Worm (Caenorhabditis elegans) whole organism, L2 larva: ENCODE measurements around the gene Y38C1AA.1.
A peak's percentile ranks its signal among the peaks of the same experiment; 100 is the strongest.

Experiments
- C34F6.9 ChIP-seq: fragments of 150-350 bp; optimal IDR thresholded peaks from 2 replicates; lab custom pipeline; 2014; ENCODE audit warnings: missing biosample characterization, missing genetic modification characterization
- R02D3.7 ChIP-seq: fragments of 150-350 bp; optimal IDR thresholded peaks from 2 replicates; lab custom pipeline; 2014; ENCODE audit warnings: missing biosample characterization, missing genetic modification characterization
- Y55F3AM.14 ChIP-seq: fragments of 200-800 bp; sonication (Bioruptor generic); optimal IDR thresholded peaks from 2 replicates; lab custom pipeline; 2018; ENCODE audit warnings: mild to moderate bottlenecking, missing genetic modification characterization, missing compliant biosample characterization
- ZK546.5 ChIP-seq: sonication (generic microtip); optimal IDR thresholded peaks from 2 replicates; lab custom pipeline; 2017; ENCODE audit warnings: missing biosample characterization, missing genetic modification characterization
- aly-2 ChIP-seq: fragments of 150-350 bp; optimal IDR thresholded peaks from 2 replicates; lab custom pipeline; 2014; ENCODE audit warnings: missing biosample characterization, missing genetic modification characterization
- ama-1 ChIP-seq: fragments of 150-350 bp; optimal IDR thresholded peaks from 2 replicates; lab custom pipeline; 2018; ENCODE audit warnings: inconsistent platforms
- blmp-1 ChIP-seq: sonication (generic microtip); optimal IDR thresholded peaks from 2 replicates; lab custom pipeline; 2017; ENCODE audit warnings: missing genetic modification characterization, mild to moderate bottlenecking, missing compliant biosample characterization, antibody characterized with exemption, moderate library complexity; ENCODE audit not compliant: insufficient read depth
- ceh-82 ChIP-seq: fragments of 150-350 bp; optimal IDR thresholded peaks from 2 replicates; lab custom pipeline; 2014; ENCODE audit warnings: missing biosample characterization, missing genetic modification characterization
- crh-2 ChIP-seq: sonication (generic microtip); optimal IDR thresholded peaks from 2 replicates; lab custom pipeline; 2017; ENCODE audit warnings: missing biosample characterization, missing genetic modification characterization
- elt-1 ChIP-seq: fragments of 150-350 bp; optimal IDR thresholded peaks from 2 replicates; lab custom pipeline; 2014; ENCODE audit warnings: missing biosample characterization, missing genetic modification characterization
- fos-1 ChIP-seq: fragments of 150-350 bp; optimal IDR thresholded peaks from 2 replicates; lab custom pipeline; 2014; ENCODE audit warnings: missing biosample characterization, missing genetic modification characterization
- gmeb-1 ChIP-seq: fragments of 150-350 bp; optimal IDR thresholded peaks from 2 replicates; lab custom pipeline; 2014; ENCODE audit warnings: missing biosample characterization, missing genetic modification characterization
- lin-11 ChIP-seq: fragments of 150-350 bp; sonication (generic microtip); optimal IDR thresholded peaks from 2 replicates; lab custom pipeline; 2014; ENCODE audit warnings: missing biosample characterization, missing genetic modification characterization, inconsistent platforms, mixed read lengths
- lin-13 ChIP-seq: fragments of 150-350 bp; optimal IDR thresholded peaks from 2 replicates; lab custom pipeline; 2014; ENCODE audit warnings: missing biosample characterization, missing genetic modification reagents, missing genetic modification characterization
- lin-39 ChIP-seq: fragments of 150-350 bp; optimal IDR thresholded peaks from 2 replicates; lab custom pipeline; 2014; ENCODE audit warnings: missing biosample characterization, missing genetic modification reagents, missing genetic modification characterization
- lsy-2 ChIP-seq, 2 experiments: fragments of 150-350 bp in 1 of 2; sonication (generic microtip) in 1 of 2; optimal IDR thresholded peaks; 2 replicates each; lab custom pipeline; 2014 to 2017; ENCODE audit warnings: missing biosample characterization in 2 of 2, missing genetic modification characterization in 2 of 2
- mdl-1 ChIP-seq, 2 experiments: fragments of 150-350 bp in 1 of 2; sonication (generic microtip) in 1 of 2; optimal IDR thresholded peaks; 2 replicates each; lab custom pipeline; 2017; ENCODE audit warnings: missing biosample characterization in 2 of 2, missing genetic modification characterization in 2 of 2
- nhr-10 ChIP-seq: sonication (generic microtip); optimal IDR thresholded peaks from 2 replicates; lab custom pipeline; 2017; ENCODE audit warnings: missing biosample characterization, missing genetic modification characterization
- nhr-11 ChIP-seq: fragments of 150-350 bp; optimal IDR thresholded peaks from 2 replicates; lab custom pipeline; 2014; ENCODE audit warnings: missing biosample characterization, missing genetic modification characterization
- nhr-129 ChIP-seq: fragments of 150-350 bp; optimal IDR thresholded peaks from 2 replicates; lab custom pipeline; 2014; ENCODE audit warnings: missing biosample characterization, missing genetic modification characterization
- nhr-21 ChIP-seq: fragments of 150-350 bp; optimal IDR thresholded peaks from 2 replicates; lab custom pipeline; 2014; ENCODE audit warnings: missing biosample characterization, missing genetic modification characterization
- nhr-23 ChIP-seq: fragments of 150-350 bp; optimal IDR thresholded peaks from 2 replicates; lab custom pipeline; 2014; ENCODE audit warnings: missing biosample characterization, missing genetic modification reagents, missing genetic modification characterization
- nhr-25 ChIP-seq: fragments of 150-350 bp; sonication (generic microtip); optimal IDR thresholded peaks from 3 replicates; lab custom pipeline; 2014; ENCODE audit warnings: missing biosample characterization, missing genetic modification characterization
- nhr-6 ChIP-seq: fragments of 150-350 bp; optimal IDR thresholded peaks from 2 replicates; lab custom pipeline; 2014; ENCODE audit warnings: missing biosample characterization, missing genetic modification characterization
- peb-1 ChIP-seq: fragments of 150-350 bp; optimal IDR thresholded peaks from 2 replicates; lab custom pipeline; 2014; ENCODE audit warnings: missing biosample characterization, missing genetic modification characterization
- sem-4 ChIP-seq: fragments of 150-350 bp; optimal IDR thresholded peaks from 2 replicates; lab custom pipeline; 2014; ENCODE audit warnings: missing biosample characterization, missing genetic modification reagents, missing genetic modification characterization
- skn-1 ChIP-seq: sonication (generic microtip); optimal IDR thresholded peaks from 2 replicates; lab custom pipeline; 2017; ENCODE audit warnings: missing biosample characterization, missing genetic modification characterization
- sma-3 ChIP-seq: sonication (generic microtip); optimal IDR thresholded peaks from 2 replicates; lab custom pipeline; 2016; ENCODE audit warnings: missing genetic modification reagents, missing genetic modification characterization, missing compliant biosample characterization
- sma-9 ChIP-seq, 2 experiments: fragments of 150-350 bp in 1 of 2; sonication (generic microtip) in 1 of 2; optimal IDR thresholded peaks; 2 replicates each; lab custom pipeline; 2014 to 2016; ENCODE audit warnings: missing genetic modification characterization in 2 of 2, mild to moderate bottlenecking in 1 of 2, missing biosample characterization in 1 of 2, missing compliant biosample characterization in 1 of 2, missing genetic modification reagents in 1 of 2, moderate library complexity in 1 of 2
- snpc-4 ChIP-seq: fragments of 150-350 bp; optimal IDR thresholded peaks from 2 replicates; lab custom pipeline; 2014; ENCODE audit warnings: missing biosample characterization, missing genetic modification characterization
- unc-39 ChIP-seq: fragments of 150-350 bp; optimal IDR thresholded peaks from 2 replicates; lab custom pipeline; 2014; ENCODE audit warnings: missing biosample characterization, missing genetic modification characterization
- unc-55 ChIP-seq: fragments of 150-350 bp; sonication (generic microtip); optimal IDR thresholded peaks from 3 replicates; lab custom pipeline; 2014; ENCODE audit warnings: missing biosample characterization, missing genetic modification reagents, missing genetic modification characterization
- unc-62 ChIP-seq: fragments of 150-350 bp; optimal IDR thresholded peaks from 2 replicates; lab custom pipeline; 2014; ENCODE audit warnings: missing biosample characterization, missing genetic modification reagents, missing genetic modification characterization
- ztf-11 ChIP-seq: sonication (generic microtip); optimal IDR thresholded peaks from 2 replicates; lab custom pipeline; 2017; ENCODE audit warnings: missing biosample characterization, missing genetic modification characterization
- ztf-4 ChIP-seq: fragments of 150-350 bp; optimal IDR thresholded peaks from 2 replicates; lab custom pipeline; 2014; ENCODE audit warnings: missing biosample characterization, missing genetic modification characterization

Gene Y38C1AA.1

DNA sequence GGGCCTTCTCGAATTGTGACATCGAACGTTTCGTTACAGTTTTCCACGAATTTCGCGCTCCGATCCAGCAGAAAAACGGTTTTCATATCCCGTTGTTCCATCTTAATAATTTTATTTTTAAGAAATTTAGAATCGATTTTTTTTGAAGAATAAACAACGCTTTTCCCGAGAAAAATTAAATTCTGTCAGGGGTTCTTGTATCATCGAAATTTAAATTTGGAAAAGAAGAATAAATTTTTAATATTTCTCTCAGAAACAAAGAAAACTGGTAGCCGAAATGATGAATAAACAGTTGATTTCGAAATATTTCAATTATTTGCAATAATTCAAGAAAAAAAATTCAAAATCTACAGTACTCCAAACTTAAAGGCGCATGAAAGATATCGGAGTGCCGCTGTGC lies 29.4 kb downstream of the Y38C1AA.1 start, which contains the start of gene ints-13:
Gene ints-13 (minus strand): TSS at position 101 of the 400 bp plus-strand sequence.
- TF ChIP-seq ama-1 (lab: Kevin White, UChicago) = no peak
- TF ChIP-seq ceh-82 (tag; lab: Kevin White, UChicago) = no peak
- TF ChIP-seq unc-39 (tag; lab: Kevin White, UChicago) = no peak
- no peak for TF ChIP-seq nhr-23 (tag; lab: Kevin White, UChicago)
- TF ChIP-seq snpc-4 (tag; lab: Kevin White, UChicago) = no peak
- TF ChIP-seq fos-1 (tag; lab: Kevin White, UChicago) = no peak
- no peak for TF ChIP-seq nhr-11 (tag; lab: Kevin White, UChicago)
- TF ChIP-seq unc-55 (GFP tag; lab: Kevin White, UChicago) = no peak

- TF ChIP-seq mdl-1 (tag; optimal IDR thresholded peaks at IDR 0.05; lab: Kevin White, UChicago) = no peak
- TF ChIP-seq nhr-21 (tag; lab: Kevin White, UChicago) = no peak
- TF ChIP-seq snpc-4 (tag; lab: Kevin White, UChicago) = no peak
- TF ChIP-seq elt-1 (tag; lab: Kevin White, UChicago) = no peak
- peak; percentile 21 for TF ChIP-seq lin-13 (GFP tag; lab: Kevin White, UChicago)
- TF ChIP-seq lin-39 (tag; lab: Kevin White, UChicago) = no peak
- TF ChIP-seq gmeb-1 (tag; lab: Kevin White, UChicago) = peak; percentile 61
- peak; percentile 51 for TF ChIP-seq nhr-129 (tag; lab: Kevin White, UChicago)
- TF ChIP-seq C34F6.9 = peak; percentile 58
- TF ChIP-seq sma-3 (GFP tag; lab: Kevin White, UChicago) = peak; percentile 24
- TF ChIP-seq fos-1 (tag; lab: Kevin White, UChicago) = no peak
- TF ChIP-seq sma-9 (GFP tag; optimal IDR thresholded peaks at IDR 0.05; lab: Kevin White, UChicago) = no peak
- TF ChIP-seq sma-9 (tag; optimal IDR thresholded peaks at IDR 0.05; lab: Kevin White, UChicago) = no peak
- TF ChIP-seq blmp-1 = no peak
- TF ChIP-seq unc-55 (GFP tag; lab: Kevin White, UChicago) = peak; percentile 76
- TF ChIP-seq R02D3.7 (tag; lab: Kevin White, UChicago) = peak; percentile 81
- no peak for TF ChIP-seq unc-62
- TF ChIP-seq crh-2 = peak; percentile 11
- no peak for TF ChIP-seq lin-11 (tag; lab: Kevin White, UChicago)
- peak in 1 of 2 experiments; percentile 68 for TF ChIP-seq lsy-2 (tag; optimal IDR thresholded peaks at IDR 0.05; lab: Kevin White, UChicago)
- TF ChIP-seq ztf-11 (tag; lab: Kevin White, UChicago) = no peak
- TF ChIP-seq unc-39 (tag; lab: Kevin White, UChicago) = no peak
Measured at ce11 chrIV:240257-240754, 32.3 kb downstream of the Y38C1AA.1 start, which contains the start of the genes fnta-1 and cogc-8. Gene fnta-1, minus strand, starts transcription at chrIV:240307. Gene cogc-8, plus strand, starts transcription at chrIV:240451.

DNA sequence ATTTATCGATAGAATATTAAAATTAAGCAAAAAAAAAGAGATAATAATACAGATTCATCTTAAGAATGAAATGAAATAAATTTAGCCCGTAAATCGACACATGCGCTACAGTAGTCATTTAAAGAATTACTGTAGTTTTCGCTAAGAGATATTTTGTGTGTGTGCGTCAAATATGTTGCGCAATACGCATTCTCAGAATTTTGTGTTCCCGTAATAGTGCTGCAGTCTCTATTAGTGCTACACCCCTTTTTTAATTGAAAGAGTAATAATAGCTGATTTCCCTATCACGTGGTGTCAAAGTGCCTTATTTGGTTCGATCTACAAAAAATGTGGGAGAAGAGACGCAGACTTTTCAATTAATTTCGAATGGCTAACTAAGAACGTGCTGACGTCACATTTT lies 36.3 kb downstream of the Y38C1AA.1 start:
- TF ChIP-seq ZK546.5 = no peak
- TF ChIP-seq lin-39 (tag; lab: Kevin White, UChicago) = no peak
- no peak for TF ChIP-seq lin-11 (tag; lab: Kevin White, UChicago)
- no peak for TF ChIP-seq nhr-25 (tag; lab: Kevin White, UChicago)
- TF ChIP-seq nhr-6 (tag; lab: Kevin White, UChicago) = no peak
- TF ChIP-seq, all 48 proteins: peak for 0

DNA sequence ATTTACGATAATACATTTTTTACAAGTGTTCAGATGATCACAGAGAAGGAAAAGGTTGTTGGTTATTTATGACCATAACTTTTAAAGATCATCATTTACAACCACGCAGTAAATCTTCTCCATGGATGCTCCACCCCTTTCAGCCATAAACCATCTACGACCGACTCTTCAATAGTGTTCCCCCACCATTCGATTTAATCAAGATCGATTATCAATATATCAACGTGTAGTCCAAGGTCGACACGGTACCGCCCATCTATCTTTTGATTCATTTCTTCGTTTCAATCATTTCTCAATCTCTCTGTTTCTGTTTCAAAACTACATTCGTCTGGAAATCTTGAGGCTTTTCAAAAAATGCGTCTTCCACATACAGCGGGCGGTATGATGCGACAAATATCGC lies 36.9 kb downstream of the Y38C1AA.1 start, which contains the start of gene aass-1:
Gene aass-1 (plus strand): TSS at position 301 of the 400 bp plus-strand sequence.
- TF ChIP-seq fos-1 (tag; lab: Kevin White, UChicago) (no peak), nhr-21 (tag; lab: Kevin White, UChicago) (no peak), aly-2 (tag; lab: Kevin White, UChicago) (no peak), ceh-82 (tag; lab: Kevin White, UChicago) (no peak), nhr-11 (tag; lab: Kevin White, UChicago) (no peak), ztf-4 (tag; lab: Kevin White, UChicago) (no peak), lin-39 (tag; lab: Kevin White, UChicago) (no peak), skn-1 (tag; lab: Kevin White, UChicago) (no peak), mdl-1 (tag; optimal IDR thresholded peaks at IDR 0.05; lab: Kevin White, UChicago) (no peak), unc-62 (no peak), peb-1 (tag; lab: Kevin White, UChicago) (no peak), Y55F3AM.14 (no peak), nhr-10 (tag; lab: Kevin White, UChicago) (no peak), nhr-25 (tag; lab: Kevin White, UChicago) (no peak), sem-4 (tag; lab: Kevin White, UChicago) (no peak), R02D3.7 (tag; lab: Kevin White, UChicago) (no peak)
- TF ChIP-seq, all 48 proteins: peak for 0
